Fruit fly (Drosophila melanogaster) whole organism, prepupa: ENCODE data around the gene scramb2.

Experiments
- Blimp-1 ChIP-seq: fragments of 200-800 bp; sonication (Bioruptor generic); optimal IDR thresholded peaks from 3 replicates; lab custom pipeline; 2017; ENCODE audit warnings: missing biosample characterization, missing genetic modification characterization, mild to moderate bottlenecking, moderate library complexity, missing genetic modification reagents
- CG10669 ChIP-seq: fragments of 200-800 bp; sonication (Bioruptor generic); optimal IDR thresholded peaks from 3 replicates; lab custom pipeline; 2018; ENCODE audit warnings: missing biosample characterization, mild to moderate bottlenecking, missing genetic modification characterization, moderate library complexity
- CG11294 ChIP-seq: fragments of 200-800 bp; sonication (Bioruptor generic); IDR thresholded peaks from 2 replicates; pipeline ENCODE4 v1.3.6; 2022; ENCODE audit warnings: missing biosample characterization, missing genetic modification characterization
- CG11762 ChIP-seq: fragments of 200-800 bp; sonication (Bioruptor generic); optimal IDR thresholded peaks from 3 replicates; lab custom pipeline; 2016; ENCODE audit warnings: missing biosample characterization, missing genetic modification characterization; ENCODE audit not compliant: insufficient read depth
- CG11902 ChIP-seq: fragments of 200-800 bp; sonication (Bioruptor generic); optimal IDR thresholded peaks from 3 replicates; lab custom pipeline; 2016; ENCODE audit warnings: missing biosample characterization, missing genetic modification characterization
- CG15336 ChIP-seq: fragments of 200-800 bp; sonication (Bioruptor generic); IDR thresholded peaks from 2 replicates; pipeline ENCODE4 v1.3.6; 2022; ENCODE audit warnings: missing biosample characterization, missing genetic modification characterization
- CG16779 ChIP-seq: fragments of 200-800 bp; sonication (Bioruptor generic); optimal IDR thresholded peaks from 3 replicates; lab custom pipeline; 2017; ENCODE audit warnings: missing biosample characterization, mild to moderate bottlenecking, missing genetic modification characterization
- CG3032 ChIP-seq: fragments of 200-800 bp; optimal IDR thresholded peaks from 2 replicates; lab custom pipeline; 2019; ENCODE audit warnings: missing biosample characterization, mild to moderate bottlenecking, missing genetic modification characterization, moderate library complexity
- CG32006 ChIP-seq: fragments of 200-800 bp; sonication (Bioruptor generic); optimal IDR thresholded peaks from 3 replicates; lab custom pipeline; 2017; ENCODE audit warnings: missing biosample characterization, mild to moderate bottlenecking, missing genetic modification characterization
- CG3919 ChIP-seq: fragments of 200-800 bp; sonication (Bioruptor generic); optimal IDR thresholded peaks from 3 replicates; lab custom pipeline; 2016; ENCODE audit warnings: missing biosample characterization, missing genetic modification characterization
- CG4318 ChIP-seq: fragments of 200-800 bp; sonication (Bioruptor generic); optimal IDR thresholded peaks from 3 replicates; lab custom pipeline; 2017; ENCODE audit warnings: missing biosample characterization, mild to moderate bottlenecking, missing genetic modification characterization
- CG6276 ChIP-seq: fragments of 200-800 bp; sonication (Bioruptor generic); optimal IDR thresholded peaks from 2 replicates; lab custom pipeline; 2017; ENCODE audit warnings: missing biosample characterization, mild to moderate bottlenecking, missing genetic modification characterization
- CG6808 ChIP-seq: fragments of 200-800 bp; sonication (Bioruptor generic); optimal IDR thresholded peaks from 3 replicates; lab custom pipeline; 2017; ENCODE audit warnings: missing biosample characterization, missing genetic modification characterization, mild to moderate bottlenecking, moderate library complexity, missing genetic modification reagents
- CG6854 ChIP-seq: fragments of 200-800 bp; sonication (Bioruptor generic); optimal IDR thresholded peaks from 2 replicates; lab custom pipeline; 2017; ENCODE audit warnings: missing biosample characterization, mild to moderate bottlenecking, missing genetic modification characterization
- CG7368 ChIP-seq: fragments of 200-800 bp; sonication (Bioruptor generic); optimal IDR thresholded peaks from 3 replicates; lab custom pipeline; 2016; ENCODE audit warnings: missing biosample characterization, missing genetic modification characterization
- CG8119 ChIP-seq: fragments of 200-800 bp; sonication (Bioruptor generic); IDR thresholded peaks from 3 replicates; pipeline ENCODE4 v1.3.6; 2022; ENCODE audit warnings: missing biosample characterization, missing genetic modification characterization
- CG8319 ChIP-seq: fragments of 200-800 bp; sonication (Bioruptor generic); optimal IDR thresholded peaks from 3 replicates; lab custom pipeline; 2016; ENCODE audit warnings: missing biosample characterization, missing genetic modification characterization
- CG8632 ChIP-seq: fragments of 200-800 bp; sonication (Bioruptor generic); optimal IDR thresholded peaks from 3 replicates; lab custom pipeline; 2016; ENCODE audit warnings: missing biosample characterization, missing genetic modification characterization
- CG9139 ChIP-seq: fragments of 200-800 bp; sonication (Bioruptor generic); optimal IDR thresholded peaks from 3 replicates; lab custom pipeline; 2017; ENCODE audit warnings: missing biosample characterization, mild to moderate bottlenecking, missing genetic modification characterization
- Eip75B ChIP-seq: fragments of 200-800 bp; sonication (Bioruptor generic); optimal IDR thresholded peaks from 3 replicates; lab custom pipeline; 2016; ENCODE audit warnings: missing biosample characterization, missing genetic modification characterization
- Eip78C ChIP-seq: fragments of 200-800 bp; sonication (Bioruptor generic); peaks from one replicate; lab custom pipeline; 2016; ENCODE audit warnings: missing biosample characterization, missing genetic modification characterization
- Eip93F ChIP-seq: fragments of 200-800 bp; sonication (Bioruptor generic); optimal IDR thresholded peaks from 2 replicates; lab custom pipeline; 2016; ENCODE audit warnings: missing biosample characterization, mild to moderate bottlenecking, missing genetic modification characterization
- Ets21C ChIP-seq: fragments of 200-800 bp; sonication (Bioruptor generic); optimal IDR thresholded peaks from 3 replicates; lab custom pipeline; 2016; ENCODE audit warnings: missing biosample characterization, missing genetic modification characterization
- Ets96B ChIP-seq: fragments of 200-800 bp; optimal IDR thresholded peaks from 2 replicates; lab custom pipeline; 2019; ENCODE audit warnings: missing biosample characterization, mild to moderate bottlenecking, missing genetic modification characterization, moderate library complexity
- Hr38 ChIP-seq: sonication (Bioruptor generic); optimal IDR thresholded peaks from 2 replicates; lab custom pipeline; 2016; ENCODE audit warnings: missing biosample characterization, missing genetic modification characterization
- Hr4 ChIP-seq: fragments of 200-800 bp; sonication (Bioruptor generic); optimal IDR thresholded peaks from 3 replicates; lab custom pipeline; 2016; ENCODE audit warnings: missing biosample characterization, missing genetic modification characterization
- Lpt ChIP-seq: fragments of 200-800 bp; sonication (Bioruptor generic); optimal IDR thresholded peaks from 3 replicates; lab custom pipeline; 2016; ENCODE audit warnings: missing biosample characterization, missing genetic modification characterization
- Met ChIP-seq: fragments of 200-800 bp; sonication (Bioruptor generic); optimal IDR thresholded peaks from 3 replicates; lab custom pipeline; 2016; ENCODE audit warnings: missing biosample characterization, missing genetic modification characterization
- Smox ChIP-seq: fragments of 200-800 bp; sonication (Bioruptor generic); optimal IDR thresholded peaks from 3 replicates; lab custom pipeline; 2016; ENCODE audit warnings: missing biosample characterization, missing genetic modification characterization
- Sox102F ChIP-seq: fragments of 200-800 bp; sonication (Bioruptor generic); optimal IDR thresholded peaks from 2 replicates; lab custom pipeline; 2016; ENCODE audit warnings: missing biosample characterization, mild to moderate bottlenecking, missing genetic modification characterization
- Sox14 ChIP-seq: fragments of 200-800 bp; sonication (Bioruptor generic); optimal IDR thresholded peaks from 3 replicates; lab custom pipeline; 2016; ENCODE audit warnings: missing biosample characterization, missing genetic modification characterization
- achi ChIP-seq: fragments of 200-800 bp; sonication (Bioruptor generic); optimal IDR thresholded peaks from 3 replicates; lab custom pipeline; 2016; ENCODE audit warnings: missing biosample characterization, missing genetic modification characterization
- acj6 ChIP-seq: fragments of 200-800 bp; sonication (Bioruptor generic); optimal IDR thresholded peaks from 3 replicates; lab custom pipeline; 2016; ENCODE audit warnings: missing biosample characterization, missing genetic modification characterization
- cyc ChIP-seq: fragments of 200-800 bp; sonication (Bioruptor generic); optimal IDR thresholded peaks from 3 replicates; lab custom pipeline; 2016; ENCODE audit warnings: missing biosample characterization, missing genetic modification characterization
- dsx ChIP-seq: fragments of 200-800 bp; optimal IDR thresholded peaks from 3 replicates; lab custom pipeline; 2019; ENCODE audit warnings: missing biosample characterization, mild to moderate bottlenecking, missing genetic modification characterization, moderate library complexity; ENCODE audit not compliant: poor library complexity, severe bottlenecking
- eg ChIP-seq: fragments of 200-800 bp; sonication (Bioruptor generic); IDR thresholded peaks from 3 replicates; pipeline ENCODE4 v1.3.6; 2022; ENCODE audit warnings: missing biosample characterization, missing genetic modification characterization
- esn ChIP-seq: fragments of 200-800 bp; sonication (Bioruptor generic); optimal IDR thresholded peaks from 2 replicates; lab custom pipeline; 2016; ENCODE audit warnings: missing biosample characterization, mild to moderate bottlenecking, missing genetic modification characterization, moderate library complexity
- fd59A ChIP-seq: fragments of 200-800 bp; sonication (Bioruptor generic); optimal IDR thresholded peaks from 2 replicates; lab custom pipeline; 2017; ENCODE audit warnings: missing biosample characterization, mild to moderate bottlenecking, missing genetic modification characterization, missing genetic modification reagents
- fd85E ChIP-seq: fragments of 200-800 bp; sonication (Bioruptor generic); optimal IDR thresholded peaks from 3 replicates; lab custom pipeline; 2016; ENCODE audit warnings: missing biosample characterization, missing genetic modification characterization
- fkh ChIP-seq: fragments of 200-800 bp; sonication (Bioruptor generic); optimal IDR thresholded peaks from 3 replicates; lab custom pipeline; 2017; ENCODE audit warnings: missing biosample characterization, mild to moderate bottlenecking, missing genetic modification characterization, moderate library complexity
- lz ChIP-seq: fragments of 200-800 bp; sonication (Bioruptor generic); optimal IDR thresholded peaks from 3 replicates; lab custom pipeline; 2016; ENCODE audit warnings: missing biosample characterization, missing genetic modification characterization
- net ChIP-seq: fragments of 200-800 bp; sonication (Bioruptor generic); optimal IDR thresholded peaks from 3 replicates; lab custom pipeline; 2016; ENCODE audit warnings: missing biosample characterization, missing genetic modification characterization
- pdm3 ChIP-seq: fragments of 200-800 bp; sonication (Bioruptor generic); optimal IDR thresholded peaks from 3 replicates; lab custom pipeline; 2016; ENCODE audit warnings: missing biosample characterization, missing genetic modification characterization
- salr ChIP-seq, 2 experiments: fragments of 200-800 bp; sonication (Bioruptor generic); optimal IDR thresholded peaks; 3 replicates each; lab custom pipeline; 2016 to 2018; ENCODE audit warnings: missing biosample characterization in 2 of 2, missing genetic modification characterization in 2 of 2, mild to moderate bottlenecking in 1 of 2
- spab ChIP-seq: fragments of 200-800 bp; sonication (Bioruptor generic); optimal IDR thresholded peaks from 2 replicates; lab custom pipeline; 2017; ENCODE audit warnings: missing biosample characterization, mild to moderate bottlenecking, missing genetic modification characterization, missing genetic modification reagents
- ss ChIP-seq, 2 experiments: fragments of 200-800 bp; sonication (Bioruptor generic); optimal IDR thresholded peaks; 2 replicates in 1 of 2; 3 replicates in 1 of 2; lab custom pipeline; 2017 to 2018; ENCODE audit warnings: mild to moderate bottlenecking in 2 of 2, missing biosample characterization in 2 of 2, missing genetic modification characterization in 2 of 2, moderate library complexity in 1 of 2
- svp ChIP-seq: fragments of 200-800 bp; sonication (Bioruptor generic); peaks from one replicate; lab custom pipeline; 2016; ENCODE audit warnings: missing biosample characterization, missing genetic modification characterization
- topi ChIP-seq: fragments of 200-800 bp; sonication (Bioruptor generic); optimal IDR thresholded peaks from 3 replicates; lab custom pipeline; 2016; ENCODE audit warnings: missing biosample characterization, missing genetic modification characterization

scramb2 gene

DNA sequence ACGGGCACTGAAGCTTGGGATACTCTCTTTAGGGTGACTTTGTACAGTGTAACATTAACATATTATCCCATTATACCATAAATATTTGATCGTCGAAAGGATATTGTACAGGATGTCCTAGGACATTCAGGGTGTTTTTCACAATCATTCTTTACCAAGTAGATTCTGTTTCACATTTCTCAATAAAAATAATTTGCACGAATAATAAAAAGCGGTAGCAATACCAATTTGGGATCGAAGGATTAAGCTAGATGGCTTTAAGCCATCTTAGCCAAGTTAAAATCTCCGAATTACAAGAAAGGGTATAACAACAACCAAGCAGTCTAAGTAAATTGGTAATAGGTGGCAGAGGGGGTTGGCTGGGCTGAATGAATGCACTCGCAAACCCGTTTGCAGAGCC is 27.8 kb upstream of the scramb2 start (continued):
- peak; percentile 55 for TF ChIP-seq achi (GFP tag; lab: Kevin White, UChicago)
- peak; percentile 15 to 50 for TF ChIP-seq salr (GFP tag; optimal IDR thresholded peaks at IDR 0.05; lab: Kevin White, UChicago)
- peak; percentile 58 for TF ChIP-seq lz
- TF ChIP-seq Hr38 (GFP tag; lab: Kevin White, UChicago), result no peak
- peak; percentile 47 for TF ChIP-seq Sox102F (GFP tag; lab: Kevin White, UChicago)
- peak; percentile 75 for TF ChIP-seq topi
- no peak for TF ChIP-seq Eip93F
- TF ChIP-seq Blimp-1, result peak; percentile 27
- no peak for TF ChIP-seq CG6854
- peak; percentile 51 for TF ChIP-seq CG8632 (GFP tag; lab: Kevin White, UChicago)
- no peak for TF ChIP-seq CG9139 (GFP tag; lab: Kevin White, UChicago)
- peak; percentile 57 for TF ChIP-seq Ets21C (GFP tag; lab: Kevin White, UChicago)
- no peak for TF ChIP-seq CG4318 (GFP tag; lab: Kevin White, UChicago)
- peak; percentile 79 for TF ChIP-seq Met (GFP tag; lab: Kevin White, UChicago)
- peak; percentile 52 for TF ChIP-seq CG11902 (GFP tag; lab: Kevin White, UChicago)
- no peak; the same call in 2 of the 3 replicates for TF ChIP-seq CG8119 (GFP tag; lab: Robert Waterston, UW)
- peak; percentile 72 for TF ChIP-seq Smox (GFP tag; lab: Kevin White, UChicago)
- no peak for TF ChIP-seq Lpt (GFP tag; lab: Kevin White, UChicago)
- peak; percentile 36 for TF ChIP-seq spab (GFP tag; lab: Kevin White, UChicago)
- TF ChIP-seq svp (GFP tag; lab: Kevin White, UChicago), result peak; percentile 88
- TF ChIP-seq esn (GFP tag; lab: Kevin White, UChicago), result peak; percentile 66
- TF ChIP-seq CG3919, result peak; percentile 31
- TF ChIP-seq CG15336, result 0 out of 2 replicates have a peak, but pooled peaks have one; percentile 9
- no peak for TF ChIP-seq CG16779 (tag; lab: Kevin White, UChicago)
- peak; percentile 62 for TF ChIP-seq cyc (GFP tag; lab: Kevin White, UChicago)
- TF ChIP-seq CG32006 (GFP tag; lab: Kevin White, UChicago), result peak; percentile 61
- peak; percentile 13 for TF ChIP-seq net

DNA sequence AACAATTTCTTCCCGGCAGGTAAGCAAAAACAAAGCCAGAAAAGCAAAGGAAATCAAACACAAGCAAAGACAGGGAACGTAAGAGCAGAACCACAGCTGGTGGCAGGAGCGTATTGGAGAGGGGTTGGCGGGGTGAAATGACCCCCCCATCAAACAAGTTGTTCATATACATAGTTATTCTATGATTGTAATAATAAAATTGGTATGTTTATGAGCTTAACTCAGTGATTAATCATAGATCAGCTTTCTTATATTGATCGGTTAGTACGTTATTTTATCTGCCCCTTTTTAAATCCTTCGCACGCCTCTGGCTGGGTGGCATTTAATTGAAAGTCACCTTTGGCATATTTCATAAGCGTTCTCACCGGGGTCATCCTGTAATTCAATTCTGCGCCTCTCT is 26.8 kb upstream of the scramb2 start:
- no peak for TF ChIP-seq CG7368 (GFP tag; lab: Kevin White, UChicago)
- no peak for TF ChIP-seq Blimp-1
- TF ChIP-seq CG6276 (GFP tag; lab: Kevin White, UChicago), result peak; percentile 37
- TF ChIP-seq fd59A (GFP tag; lab: Kevin White, UChicago), result peak; percentile 46
- TF ChIP-seq svp (GFP tag; lab: Kevin White, UChicago), result peak; percentile 87
- peak; percentile 48 for TF ChIP-seq CG3032
- TF ChIP-seq Ets96B (tag; lab: Kevin White, UChicago), result peak; percentile 66
- TF ChIP-seq eg (GFP tag; lab: Robert Waterston, UW), result no peak; the same call in 2 of the 3 replicates
- TF ChIP-seq dsx (GFP tag; lab: Kevin White, UChicago), result peak; percentile 42
- no peak for TF ChIP-seq CG8319 (GFP tag; lab: Kevin White, UChicago)
- peak; percentile 55 for TF ChIP-seq pdm3
- TF ChIP-seq acj6 (GFP tag; lab: Kevin White, UChicago), result peak; percentile 51
- no peak for TF ChIP-seq fd85E (GFP tag; lab: Kevin White, UChicago)
- TF ChIP-seq CG8632 (GFP tag; lab: Kevin White, UChicago), result peak; percentile 49
- peak; percentile 63 for TF ChIP-seq spab (GFP tag; lab: Kevin White, UChicago)
- TF ChIP-seq Hr4 (GFP tag; lab: Kevin White, UChicago), result peak; percentile 0
- TF ChIP-seq CG3919, result peak; percentile 64
- peak; percentile 30 for TF ChIP-seq CG11762 (GFP tag; lab: Kevin White, UChicago)
- peak; percentile 87 for TF ChIP-seq Eip78C
- peak; percentile 32 for TF ChIP-seq CG10669 (GFP tag; lab: Kevin White, UChicago)
- TF ChIP-seq CG16779 (tag; lab: Kevin White, UChicago), result no peak
- TF ChIP-seq cyc (GFP tag; lab: Kevin White, UChicago), result peak; percentile 51
- TF ChIP-seq topi, result peak; percentile 56
- TF ChIP-seq ss (GFP tag; optimal IDR thresholded peaks at IDR 0.05; lab: Kevin White, UChicago), result peak in 1 of 2 experiments; percentile 59
- peak; percentile 37 for TF ChIP-seq Eip75B (GFP tag; lab: Kevin White, UChicago)
- peak; percentile 56 for TF ChIP-seq esn (GFP tag; lab: Kevin White, UChicago)
- TF ChIP-seq CG6854, result no peak
- TF ChIP-seq Sox14 (GFP tag; lab: Kevin White, UChicago), result peak; percentile 41
- TF ChIP-seq CG11294 (GFP tag; lab: Robert Waterston, UW), result no peak
- TF ChIP-seq CG15336, result 0 out of 2 replicates have a peak, but pooled peaks have one; percentile 20
- no peak for TF ChIP-seq fkh
- TF ChIP-seq CG6808, result peak; percentile 36
- TF ChIP-seq achi (GFP tag; lab: Kevin White, UChicago), result peak; percentile 55
- peak; percentile 48 for TF ChIP-seq Smox (GFP tag; lab: Kevin White, UChicago)
